Fruit fly (Drosophila melanogaster): ENCODE measurements around the gene Ravus.

DNA sequence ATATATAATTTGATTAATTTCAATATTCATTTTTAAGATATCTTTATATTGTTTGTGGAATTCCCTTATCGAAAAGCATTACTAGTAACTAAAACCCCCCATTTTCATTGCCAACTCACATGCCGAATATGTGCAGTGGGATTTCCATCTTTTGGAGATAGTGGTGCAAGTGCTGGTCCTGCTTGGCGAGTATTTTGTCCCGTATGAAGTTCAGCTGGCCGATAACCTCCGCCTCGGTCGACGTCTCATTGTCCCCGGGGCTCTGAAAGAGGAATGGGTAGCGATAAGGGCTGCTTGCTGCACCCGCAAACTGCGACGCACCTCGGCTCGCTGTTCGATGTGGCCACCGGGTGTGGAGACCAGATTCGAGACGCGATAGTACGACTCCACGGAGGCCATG is 6.8 kb upstream of the Ravus start:
- no peak for TF ChIP-seq tai (GFP tag; optimal IDR thresholded peaks at IDR 0.05)
- TF ChIP-seq rgr (GFP tag; optimal IDR thresholded peaks at IDR 0.05), result no peak
- no peak for TF ChIP-seq pan (optimal IDR thresholded peaks at IDR 0.05)
- no peak for TF ChIP-seq dmrt93B (GFP tag; optimal IDR thresholded peaks at IDR 0.05)
- TF ChIP-seq dsf (GFP tag; optimal IDR thresholded peaks at IDR 0.05; ENCODE audit: borderline replicate concordance), result no peak
- no peak for TF ChIP-seq psq (GFP tag; optimal IDR thresholded peaks at IDR 0.05)
